Worm (Caenorhabditis elegans) whole organism, young adult: Measurements from ENCODE around the gene F52E1.5.

Experiments used
- B0019.2 ChIP-seq: fragments of 200-800 bp; sonication (Bioruptor generic); conservative IDR thresholded peaks from 2 replicates; pipeline ENCODE4 v1.3.6; 2022; ENCODE audit warnings: missing genetic modification reagents, missing genetic modification characterization, missing compliant biosample characterization
- B0035.1 ChIP-seq: sonication (generic microtip); optimal IDR thresholded peaks from 2 replicates; lab custom pipeline; 2016; ENCODE audit warnings: missing genetic modification characterization, mild to moderate bottlenecking, missing compliant biosample characterization, missing genotype, missing genetic modification reagents
- F37B4.10 ChIP-seq: fragments of 200-800 bp; sonication (Bioruptor generic); IDR thresholded peaks from 2 replicates; pipeline ENCODE4 v1.3.6; 2022; ENCODE audit warnings: missing genetic modification characterization, missing compliant biosample characterization
- T26A5.8 ChIP-seq: sonication (generic microtip); optimal IDR thresholded peaks from 2 replicates; lab custom pipeline; 2016; ENCODE audit warnings: missing genetic modification characterization, missing compliant biosample characterization
- Y53G8AR.9 ChIP-seq: fragments of 200-800 bp; sonication (Bioruptor generic); conservative IDR thresholded peaks from 2 replicates; pipeline ENCODE4 v1.3.6; 2022; ENCODE audit warnings: missing genetic modification reagents, missing genetic modification characterization, missing compliant biosample characterization
- ZK185.1 ChIP-seq: sonication (generic microtip); optimal IDR thresholded peaks from 2 replicates; lab custom pipeline; 2016; ENCODE audit warnings: mild to moderate bottlenecking, missing genetic modification characterization, missing compliant biosample characterization; ENCODE audit not compliant: poor library complexity, severe bottlenecking
- akir-1 ChIP-seq: fragments of 200-800 bp; sonication (Bioruptor generic); optimal IDR thresholded peaks from 2 replicates; lab custom pipeline; 2018; ENCODE audit warnings: mild to moderate bottlenecking, missing genetic modification characterization, moderate library complexity, missing compliant biosample characterization
- aptf-3 ChIP-seq: fragments of 200-800 bp; sonication (Bioruptor generic); IDR thresholded peaks from 2 replicates; pipeline ENCODE4 v1.3.6; 2022; ENCODE audit warnings: missing genetic modification characterization, missing compliant biosample characterization
- ccch-3 ChIP-seq: fragments of 200-800 bp; sonication (Bioruptor generic); optimal IDR thresholded peaks from 2 replicates; lab custom pipeline; 2018; ENCODE audit warnings: mild to moderate bottlenecking, missing genetic modification characterization, missing compliant biosample characterization
- cebp-1 ChIP-seq, 2 experiments: fragments of 200-800 bp in 1 of 2; sonication (Bioruptor generic) in 1 of 2; sonication (generic microtip) in 1 of 2; IDR thresholded peaks in 1 of 2; optimal IDR thresholded peaks in 1 of 2; 2 replicates each; pipeline versions ENCODE4 v1.3.6 to Lab custom; 2017 to 2022; ENCODE audit warnings: missing compliant biosample characterization in 2 of 2, missing genetic modification characterization in 2 of 2, mild to moderate bottlenecking in 1 of 2, missing genetic modification reagents in 1 of 2, moderate library complexity in 1 of 2
- cebp-2 ChIP-seq: fragments of 200-800 bp; sonication (Bioruptor generic); IDR thresholded peaks from 2 replicates; pipeline ENCODE4 v1.3.6; 2022; ENCODE audit warnings: missing genetic modification characterization, missing compliant biosample characterization
- ceh-40 ChIP-seq: fragments of 200-800 bp; sonication (Bioruptor generic); IDR thresholded peaks from 2 replicates; pipeline ENCODE4 v1.3.6; 2022; ENCODE audit warnings: missing genetic modification characterization, missing compliant biosample characterization
- dox-1 ChIP-seq: fragments of 200-800 bp; sonication (Bioruptor generic); IDR thresholded peaks from 2 replicates; pipeline ENCODE4 v1.3.6; 2022; ENCODE audit warnings: missing genetic modification reagents, missing genetic modification characterization, missing compliant biosample characterization
- dpl-1 ChIP-seq: fragments of 150-350 bp; optimal IDR thresholded peaks from 2 replicates; lab custom pipeline; 2014; ENCODE audit warnings: missing biosample characterization, missing genetic modification reagents, missing genetic modification characterization
- ekl-4 ChIP-seq: fragments of 200-800 bp; sonication (Bioruptor generic); IDR thresholded peaks from 2 replicates; pipeline ENCODE4 v1.3.6; 2022; ENCODE audit warnings: missing genetic modification reagents, missing genetic modification characterization, missing compliant biosample characterization
- gei-17 ChIP-seq: fragments of 200-800 bp; sonication (Bioruptor generic); optimal IDR thresholded peaks from 2 replicates; lab custom pipeline; 2018; ENCODE audit warnings: mild to moderate bottlenecking, missing genetic modification characterization, missing compliant biosample characterization
- hlh-26 ChIP-seq: fragments of 200-800 bp; sonication (Bioruptor generic); conservative IDR thresholded peaks from 2 replicates; pipeline ENCODE4 v1.3.6; 2022; ENCODE audit warnings: missing genetic modification reagents, missing genetic modification characterization, missing compliant biosample characterization
- hmg-1.2 ChIP-seq: fragments of 200-800 bp; sonication (Bioruptor generic); IDR thresholded peaks from 2 replicates; pipeline ENCODE4 v1.3.6; 2022; ENCODE audit warnings: missing genetic modification reagents, missing genetic modification characterization, missing compliant biosample characterization
- hmg-20 ChIP-seq: fragments of 200-800 bp; sonication (Bioruptor generic); IDR thresholded peaks from 2 replicates; pipeline ENCODE4 v1.3.6; 2022; ENCODE audit warnings: missing genetic modification reagents, missing genetic modification characterization, missing compliant biosample characterization
- let-607 ChIP-seq, 2 experiments: fragments of 200-800 bp in 1 of 2; sonication (Bioruptor generic) in 1 of 2; sonication (generic microtip) in 1 of 2; optimal IDR thresholded peaks; 2 replicates each; lab custom pipeline; 2016 to 2018; ENCODE audit warnings: mild to moderate bottlenecking in 2 of 2, missing compliant biosample characterization in 2 of 2, missing genetic modification characterization in 2 of 2, moderate library complexity in 2 of 2, missing genotype in 1 of 2
- madf-8 ChIP-seq: fragments of 200-800 bp; sonication (Bioruptor generic); conservative IDR thresholded peaks from 2 replicates; pipeline ENCODE4 v1.3.6; 2022; ENCODE audit warnings: missing genetic modification reagents, missing genetic modification characterization, missing compliant biosample characterization
- nfya-2 ChIP-seq: fragments of 200-800 bp; sonication (Bioruptor generic); IDR thresholded peaks from 2 replicates; pipeline ENCODE4 v1.3.6; 2022; ENCODE audit warnings: missing genetic modification reagents, missing genetic modification characterization, missing compliant biosample characterization
- nhr-179 ChIP-seq: sonication (generic microtip); optimal IDR thresholded peaks from 2 replicates; lab custom pipeline; 2016; ENCODE audit warnings: mild to moderate bottlenecking, missing genetic modification characterization, missing compliant biosample characterization
- nhr-80 ChIP-seq: sonication (generic microtip); optimal IDR thresholded peaks from 2 replicates; lab custom pipeline; 2016; ENCODE audit warnings: missing genetic modification characterization, missing compliant biosample characterization
- pha-4 ChIP-seq: fragments of 150-350 bp; sonication (generic microtip); optimal IDR thresholded peaks from 2 replicates; lab custom pipeline; 2014; ENCODE audit warnings: missing biosample characterization, missing genetic modification reagents, missing genetic modification characterization
- repo-1 ChIP-seq: sonication (generic microtip); optimal IDR thresholded peaks from 2 replicates; lab custom pipeline; 2017; ENCODE audit warnings: mild to moderate bottlenecking, missing genetic modification characterization, missing compliant biosample characterization
- sdz-38 ChIP-seq: sonication (generic microtip); optimal IDR thresholded peaks from 2 replicates; lab custom pipeline; 2016; ENCODE audit warnings: missing genotype, missing genetic modification characterization, missing compliant biosample characterization
- snpc-4 ChIP-seq, 5 experiments: fragments of 150-350 bp in 1 of 5; sonication (generic microtip) in 4 of 5; optimal IDR thresholded peaks; 2 replicates each; lab custom pipeline; 2014 to 2018; ENCODE audit warnings: missing genetic modification characterization in 5 of 5, missing biosample characterization in 3 of 5, antibody characterized with exemption in 2 of 5, mild to moderate bottlenecking in 2 of 5, missing compliant biosample characterization in 2 of 5, missing genotype in 2 of 5, moderate library complexity in 2 of 5, missing genetic modification reagents in 1 of 5
- tbp1 ChIP-seq: fragments of 200-800 bp; sonication (Bioruptor generic); optimal IDR thresholded peaks from 2 replicates; lab custom pipeline; 2018; ENCODE audit warnings: mild to moderate bottlenecking, missing genetic modification characterization, missing compliant biosample characterization
- tbx-9 ChIP-seq: sonication (generic microtip); optimal IDR thresholded peaks from 2 replicates; lab custom pipeline; 2016; ENCODE audit warnings: borderline replicate concordance, missing genetic modification characterization, inconsistent platforms, missing compliant biosample characterization
- tlf-1 ChIP-seq: fragments of 200-800 bp; sonication (Bioruptor generic); optimal IDR thresholded peaks from 2 replicates; lab custom pipeline; 2018; ENCODE audit warnings: mild to moderate bottlenecking, missing genetic modification characterization, missing compliant biosample characterization
- unc-130 ChIP-seq: sonication (generic microtip); optimal IDR thresholded peaks from 2 replicates; lab custom pipeline; 2016; ENCODE audit warnings: missing genetic modification reagents, missing genetic modification characterization, missing compliant biosample characterization
- zfh-2 ChIP-seq: fragments of 200-800 bp; sonication (Bioruptor generic); conservative IDR thresholded peaks from 2 replicates; pipeline ENCODE4 v1.3.6; 2022; ENCODE audit warnings: missing genetic modification reagents, missing genetic modification characterization, missing compliant biosample characterization
- ztf-26 ChIP-seq: sonication (generic microtip); optimal IDR thresholded peaks from 2 replicates; lab custom pipeline; 2017; ENCODE audit warnings: missing genetic modification characterization, missing compliant biosample characterization
- ztf-28 ChIP-seq: fragments of 200-800 bp; sonication (Bioruptor generic); IDR thresholded peaks from 2 replicates; pipeline ENCODE4 v1.3.6; 2022; ENCODE audit warnings: missing genetic modification reagents, missing genetic modification characterization, missing compliant biosample characterization

Gene F52E1.5

ce11 chrV:8359113-8359564 is 20.2 kb upstream of the F52E1.5 start, which contains the start of gene mpdu-1 (continued):
- TF ChIP-seq madf-8 (GFP tag; lab: Robert Waterston, UW) (no peak), repo-1 (tag; lab: Kevin White, UChicago) (no peak), ZK185.1 (tag; lab: Kevin White, UChicago) (peak; percentile 12), snpc-4 (GFP tag; optimal IDR thresholded peaks at IDR 0.05; lab: Kevin White, UChicago) (peak; percentile 28), snpc-4 (tag; optimal IDR thresholded peaks at IDR 0.05; lab: Kevin White, UChicago) (peak in 2 of 4 experiments; percentile 72 to 82), hmg-1.2 (GFP tag; lab: Robert Waterston, UW) (no peak), let-607 (tag; optimal IDR thresholded peaks at IDR 0.05; lab: Kevin White, UChicago) (no peak), F37B4.10 (GFP tag; lab: Robert Waterston, UW) (no peak), dpl-1 (peak; percentile 28), pha-4 (tag; lab: Kevin White, UChicago) (no peak), Y53G8AR.9 (no peak), B0035.1 (tag; lab: Kevin White, UChicago) (no peak), akir-1 (GFP tag; lab: Kevin White, UChicago) (no peak), nhr-179 (tag; lab: Kevin White, UChicago) (no peak), cebp-2 (no peak), ekl-4 (GFP tag; lab: Robert Waterston, UW) (no peak), tlf-1 (no peak)

DNA sequence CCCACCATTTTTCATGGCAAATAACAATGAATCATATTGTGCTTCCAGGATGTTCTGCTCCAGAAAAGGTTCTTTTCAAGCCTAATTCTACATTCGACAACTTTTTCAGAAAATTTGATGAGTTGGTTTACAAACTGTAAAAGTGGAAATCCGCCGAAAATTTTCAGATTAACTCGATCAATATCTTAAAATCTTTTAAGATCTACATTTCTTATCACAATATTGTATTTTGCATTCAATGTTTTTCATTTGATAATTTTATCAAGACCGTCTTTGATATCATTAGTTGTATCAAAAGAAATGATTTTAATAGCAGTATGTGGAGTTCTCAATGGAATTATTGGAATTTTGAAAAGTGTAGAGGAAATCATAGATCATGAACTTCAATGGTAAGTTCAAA is 19.5 kb upstream of the F52E1.5 start, which contains the start of gene F38E1.6:
TSS of gene F38E1.6 (plus strand) at position 301 of the 400 bp plus-strand sequence.
- TF ChIP-seq cebp-1 (GFP tag; IDR thresholded peaks at IDR 0.05; lab: Robert Waterston, UW): no peak
- no peak for TF ChIP-seq cebp-1 (tag; optimal IDR thresholded peaks at IDR 0.05; lab: Kevin White, UChicago)
- no peak for TF ChIP-seq gei-17 (GFP tag; lab: Kevin White, UChicago)
- no peak for TF ChIP-seq sdz-38 (tag; lab: Kevin White, UChicago)
- no peak for TF ChIP-seq nfya-2 (GFP tag; lab: Robert Waterston, UW)
- no peak for TF ChIP-seq zfh-2 (GFP tag; lab: Robert Waterston, UW)

ce11 chrV:8370705-8371104 is 8.6 kb upstream of the F52E1.5 start, which contains the start of gene gpa-2:
TSS of gene gpa-2 (plus strand) at chrV:8371005.
- TF ChIP-seq ccch-3 (GFP tag; lab: Kevin White, UChicago) (no peak), hmg-20 (no peak), ceh-40 (no peak), gei-17 (GFP tag; lab: Kevin White, UChicago) (no peak), ekl-4 (GFP tag; lab: Robert Waterston, UW) (no peak), unc-130 (GFP tag; lab: Kevin White, UChicago) (no peak), ztf-28 (GFP tag; lab: Robert Waterston, UW) (no peak), T26A5.8 (tag; lab: Kevin White, UChicago) (no peak), tbp1 (GFP tag; lab: Kevin White, UChicago) (no peak), B0019.2 (GFP tag; lab: Robert Waterston, UW) (no peak), hlh-26 (GFP tag; lab: Robert Waterston, UW) (no peak), madf-8 (GFP tag; lab: Robert Waterston, UW) (no peak), nhr-80 (tag; lab: Kevin White, UChicago) (no peak), dox-1 (no peak), tbx-9 (tag; lab: Kevin White, UChicago) (no peak), ztf-26 (tag; lab: Kevin White, UChicago) (no peak), aptf-3 (GFP tag; lab: Robert Waterston, UW) (no peak), let-607 (tag; optimal IDR thresholded peaks at IDR 0.05; lab: Kevin White, UChicago) (no peak)
